Worm (Caenorhabditis elegans) whole organism, L1 larva: Measurements from ENCODE around the gene C04H5.7.

Source experiments
- fkh-8 ChIP-seq: sonication (generic microtip); optimal IDR thresholded peaks from 2 replicates; lab custom pipeline; 2016; ENCODE audit warnings: mild to moderate bottlenecking, missing genetic modification characterization, missing compliant biosample characterization
- nhr-28 ChIP-seq: fragments of 150-350 bp; optimal IDR thresholded peaks from 2 replicates; lab custom pipeline; 2014; ENCODE audit warnings: missing biosample characterization, missing genetic modification characterization
- ztf-11 ChIP-seq, 2 experiments: sonication (generic microtip); optimal IDR thresholded peaks; 2 replicates each; lab custom pipeline; 2016 to 2017; ENCODE audit warnings: missing genetic modification characterization in 2 of 2, missing biosample characterization in 1 of 2, missing compliant biosample characterization in 1 of 2

- TF ChIP-seq ztf-11 (tag; optimal IDR thresholded peaks at IDR 0.05; lab: Kevin White, UChicago) (no peak), nhr-28 (tag; lab: Kevin White, UChicago) (no peak), fkh-8 (no peak)
Measured at ce11 chrII:14492592-14493196, 45.1 kb upstream of the C04H5.7 start.
